Fruit fly (Drosophila melanogaster) whole organism, embryonic: ENCODE results near the gene amn.

Experiments used
- Adf1 ChIP-seq: fragments of 200-800 bp; sonication (Bioruptor generic); IDR thresholded peaks from 2 replicates; pipeline ENCODE4 v1.3.6; 2022; ENCODE audit warnings: missing biosample characterization, missing genetic modification characterization
- Atf3 ChIP-seq: fragments of 200-800 bp; sonication (Bioruptor generic); optimal IDR thresholded peaks from 3 replicates; lab custom pipeline; 2016; ENCODE audit warnings: missing biosample characterization, missing genetic modification characterization
- CG10209 ChIP-seq: fragments of 200-800 bp; sonication (Bioruptor generic); optimal IDR thresholded peaks from 3 replicates; lab custom pipeline; 2017; ENCODE audit warnings: missing biosample characterization, mild to moderate bottlenecking, missing genetic modification characterization, missing genetic modification reagents
- CG10267 ChIP-seq: fragments of 200-800 bp; sonication (Bioruptor generic); optimal IDR thresholded peaks from 2 replicates; lab custom pipeline; 2018; ENCODE audit warnings: missing biosample characterization, mild to moderate bottlenecking, missing genetic modification characterization, moderate library complexity
- CG10959 ChIP-seq: fragments of 200-800 bp; sonication (Bioruptor generic); IDR thresholded peaks from 2 replicates; pipeline ENCODE4 v1.3.6; 2022; ENCODE audit warnings: missing biosample characterization, missing genetic modification characterization
- CG12155 ChIP-seq: fragments of 200-800 bp; sonication (Bioruptor generic); optimal IDR thresholded peaks from 3 replicates; lab custom pipeline; 2016; ENCODE audit warnings: missing biosample characterization, missing genetic modification characterization
- CG12299 ChIP-seq: fragments of 200-800 bp; sonication (Bioruptor generic); optimal IDR thresholded peaks from 2 replicates; lab custom pipeline; 2018; ENCODE audit warnings: missing biosample characterization, mild to moderate bottlenecking, missing genetic modification characterization
- CG12744 ChIP-seq: fragments of 200-800 bp; sonication (Bioruptor generic); optimal IDR thresholded peaks from 2 replicates; lab custom pipeline; 2016; ENCODE audit warnings: missing biosample characterization, missing genetic modification characterization
- CG12942 ChIP-seq: fragments of 200-800 bp; sonication (Bioruptor generic); optimal IDR thresholded peaks from 3 replicates; lab custom pipeline; 2016; ENCODE audit warnings: missing biosample characterization, missing genetic modification characterization
- CG1602 ChIP-seq: fragments of 200-800 bp; sonication (Bioruptor generic); optimal IDR thresholded peaks from 3 replicates; lab custom pipeline; 2016; ENCODE audit warnings: missing biosample characterization, missing genetic modification characterization
- CG16779 ChIP-seq: fragments of 200-800 bp; sonication (Bioruptor generic); IDR thresholded peaks from 2 replicates; pipeline ENCODE4 v1.3.6; 2022; ENCODE audit warnings: missing biosample characterization, missing genetic modification characterization
- CG17186 ChIP-seq: fragments of 200-800 bp; sonication (Bioruptor generic); optimal IDR thresholded peaks from 3 replicates; lab custom pipeline; 2017; ENCODE audit warnings: missing biosample characterization, missing genetic modification reagents, missing genetic modification characterization
- CG17359 ChIP-seq: fragments of 200-800 bp; sonication (Bioruptor generic); optimal IDR thresholded peaks from 3 replicates; lab custom pipeline; 2018; ENCODE audit warnings: missing biosample characterization, mild to moderate bottlenecking, missing genetic modification characterization, moderate library complexity
- CG31388 ChIP-seq: fragments of 200-800 bp; sonication (Bioruptor generic); optimal IDR thresholded peaks from 2 replicates; lab custom pipeline; 2016; ENCODE audit warnings: missing biosample characterization, missing genetic modification characterization
- CG3163 ChIP-seq: fragments of 200-800 bp; sonication (Bioruptor generic); optimal IDR thresholded peaks from 3 replicates; lab custom pipeline; 2016; ENCODE audit warnings: missing biosample characterization, missing genetic modification characterization
- CG32532 ChIP-seq: fragments of 200-800 bp; sonication (Bioruptor generic); IDR thresholded peaks from 2 replicates; pipeline ENCODE4 v1.3.6; 2022; ENCODE audit warnings: missing biosample characterization, missing genetic modification characterization
- CG34376 ChIP-seq: fragments of 200-800 bp; sonication (Bioruptor generic); optimal IDR thresholded peaks from 2 replicates; lab custom pipeline; 2018; ENCODE audit warnings: missing biosample characterization, mild to moderate bottlenecking, missing genetic modification characterization
- CG4282 ChIP-seq: fragments of 200-800 bp; sonication (Bioruptor generic); optimal IDR thresholded peaks from 2 replicates; lab custom pipeline; 2016; ENCODE audit warnings: missing biosample characterization, missing genetic modification characterization
- CG43689 ChIP-seq: fragments of 200-800 bp; sonication (Bioruptor generic); IDR thresholded peaks from 2 replicates; pipeline ENCODE4 v1.3.6; 2022; ENCODE audit warnings: missing biosample characterization, missing genetic modification characterization
- CG4730 ChIP-seq: fragments of 200-800 bp; sonication (Bioruptor generic); IDR thresholded peaks from 2 replicates; pipeline ENCODE4 v1.3.6; 2022; ENCODE audit warnings: missing biosample characterization, missing genetic modification characterization
- CG5180 ChIP-seq: fragments of 200-800 bp; sonication (Bioruptor generic); optimal IDR thresholded peaks from 3 replicates; lab custom pipeline; 2017; ENCODE audit warnings: missing biosample characterization, missing genetic modification characterization, mild to moderate bottlenecking, moderate library complexity, missing genetic modification reagents
- CG6175 ChIP-seq: fragments of 200-800 bp; sonication (Bioruptor generic); IDR thresholded peaks from 3 replicates; pipeline ENCODE4 v1.3.6; 2022; ENCODE audit warnings: missing biosample characterization, missing genetic modification characterization
- CG7372 ChIP-seq: fragments of 200-800 bp; sonication (Bioruptor generic); IDR thresholded peaks from 2 replicates; pipeline ENCODE4 v1.3.6; 2022; ENCODE audit warnings: missing biosample characterization, missing genetic modification characterization
- CG7745 ChIP-seq: fragments of 200-800 bp; sonication (Bioruptor generic); optimal IDR thresholded peaks from 2 replicates; lab custom pipeline; 2018; ENCODE audit warnings: missing biosample characterization, mild to moderate bottlenecking, missing genetic modification characterization, moderate library complexity
- CG7963 ChIP-seq: fragments of 200-800 bp; sonication (Bioruptor generic); IDR thresholded peaks from 3 replicates; pipeline ENCODE4 v1.3.6; 2022; ENCODE audit warnings: missing biosample characterization, missing genetic modification characterization; ENCODE audit not compliant: partially characterized antibody
- CG8765 ChIP-seq: fragments of 200-800 bp; sonication (Bioruptor generic); IDR thresholded peaks from 2 replicates; pipeline ENCODE4 v1.3.6; 2022; ENCODE audit warnings: missing biosample characterization, missing genetic modification characterization
- CG9932 ChIP-seq: fragments of 200-800 bp; sonication (Bioruptor generic); IDR thresholded peaks from 2 replicates; pipeline ENCODE4 v1.3.6; 2022; ENCODE audit warnings: missing biosample characterization, missing genetic modification characterization
- CoRest ChIP-seq: fragments of 200-800 bp; sonication (Bioruptor generic); optimal IDR thresholded peaks from 3 replicates; lab custom pipeline; 2018; ENCODE audit warnings: missing biosample characterization, mild to moderate bottlenecking, missing genetic modification characterization, moderate library complexity
- Ets65A ChIP-seq: fragments of 200-800 bp; sonication (Bioruptor generic); peaks from one replicate; lab custom pipeline; 2016; ENCODE audit warnings: missing biosample characterization, missing genetic modification characterization
- Gsc ChIP-seq: fragments of 200-800 bp; sonication (Bioruptor generic); IDR thresholded peaks from 2 replicates; pipeline ENCODE4 v1.3.6; 2022; ENCODE audit warnings: missing biosample characterization, missing genetic modification characterization
- Jarid2 ChIP-seq: fragments of 200-800 bp; sonication (Bioruptor generic); optimal IDR thresholded peaks from 3 replicates; lab custom pipeline; 2017; ENCODE audit warnings: mild to moderate bottlenecking, missing biosample characterization, missing genetic modification reagents, missing genetic modification characterization
- Mes4 ChIP-seq: fragments of 200-800 bp; sonication (Bioruptor generic); optimal IDR thresholded peaks from 2 replicates; lab custom pipeline; 2016; ENCODE audit warnings: missing biosample characterization, missing genetic modification characterization
- NFAT ChIP-seq: fragments of 200-800 bp; sonication (Bioruptor generic); IDR thresholded peaks from 2 replicates; pipeline ENCODE4 v1.3.6; 2022; ENCODE audit warnings: missing biosample characterization, missing genetic modification characterization
- Poxn ChIP-seq: fragments of 200-800 bp; sonication (Bioruptor generic); IDR thresholded peaks from 2 replicates; pipeline ENCODE4 v1.3.6; 2022; ENCODE audit warnings: missing biosample characterization, missing genetic modification characterization
- Ptx1 ChIP-seq: fragments of 200-800 bp; sonication (Bioruptor generic); IDR thresholded peaks from 2 replicates; pipeline ENCODE4 v1.3.6; 2022; ENCODE audit warnings: missing biosample characterization, missing genetic modification characterization
- ase ChIP-seq: fragments of 200-800 bp; sonication (Bioruptor generic); IDR thresholded peaks from 3 replicates; pipeline ENCODE4 v1.3.6; 2022; ENCODE audit warnings: missing biosample characterization, missing genetic modification characterization
- dimm ChIP-seq: fragments of 200-800 bp; sonication (Bioruptor generic); IDR thresholded peaks from 2 replicates; pipeline ENCODE4 v1.3.6; 2022; ENCODE audit warnings: missing biosample characterization, missing genetic modification characterization
- fd102C ChIP-seq: fragments of 200-800 bp; sonication (Bioruptor generic); optimal IDR thresholded peaks from 2 replicates; lab custom pipeline; 2018; ENCODE audit warnings: missing biosample characterization, mild to moderate bottlenecking, missing genetic modification characterization, moderate library complexity
- gcm ChIP-seq: fragments of 200-800 bp; sonication (Bioruptor generic); optimal IDR thresholded peaks from 2 replicates; lab custom pipeline; 2019; ENCODE audit warnings: missing biosample characterization, mild to moderate bottlenecking, missing genetic modification characterization, moderate library complexity
- onecut ChIP-seq: fragments of 200-800 bp; sonication (Bioruptor generic); IDR thresholded peaks from 2 replicates; pipeline ENCODE4 v1.3.6; 2022; ENCODE audit warnings: missing biosample characterization, missing genetic modification characterization
- phol ChIP-seq: fragments of 200-800 bp; sonication (Bioruptor generic); optimal IDR thresholded peaks from 3 replicates; lab custom pipeline; 2018; ENCODE audit warnings: missing biosample characterization, mild to moderate bottlenecking, missing genetic modification characterization, moderate library complexity
- pros ChIP-seq: fragments of 200-800 bp; sonication (Bioruptor generic); optimal IDR thresholded peaks from 3 replicates; lab custom pipeline; 2019; ENCODE audit warnings: missing biosample characterization, mild to moderate bottlenecking, missing genetic modification characterization, moderate library complexity
- ro ChIP-seq: fragments of 200-800 bp; sonication (Bioruptor generic); IDR thresholded peaks from 2 replicates; pipeline ENCODE4 v1.3.6; 2022; ENCODE audit warnings: missing biosample characterization, missing genetic modification characterization
- salm ChIP-seq: fragments of 200-800 bp; sonication (Bioruptor generic); optimal IDR thresholded peaks from 2 replicates; lab custom pipeline; 2018; ENCODE audit warnings: missing biosample characterization, mild to moderate bottlenecking, missing genetic modification characterization
- sens-2 ChIP-seq: fragments of 200-800 bp; sonication (Bioruptor generic); IDR thresholded peaks from 2 replicates; pipeline ENCODE4 v1.3.6; 2022; ENCODE audit warnings: missing biosample characterization, missing genetic modification characterization
- sqz ChIP-seq: fragments of 200-800 bp; sonication (Bioruptor generic); optimal IDR thresholded peaks from 3 replicates; lab custom pipeline; 2018; ENCODE audit warnings: missing biosample characterization, mild to moderate bottlenecking, missing genetic modification characterization
- tna ChIP-seq: fragments of 200-800 bp; sonication (Bioruptor generic); IDR thresholded peaks from 2 replicates; pipeline ENCODE4 v1.3.6; 2022; ENCODE audit warnings: missing biosample characterization, missing genetic modification characterization; ENCODE audit not compliant: partially characterized antibody
- tup ChIP-seq: fragments of 200-800 bp; sonication (Bioruptor generic); optimal IDR thresholded peaks from 2 replicates; lab custom pipeline; 2016; ENCODE audit warnings: missing biosample characterization, mild to moderate bottlenecking, missing genetic modification characterization, moderate library complexity
- zen ChIP-seq: fragments of 200-800 bp; sonication (Bioruptor generic); optimal IDR thresholded peaks from 3 replicates; lab custom pipeline; 2018; ENCODE audit warnings: missing biosample characterization, mild to moderate bottlenecking, missing genetic modification characterization, moderate library complexity
- zen2 ChIP-seq: fragments of 200-800 bp; sonication (Bioruptor generic); IDR thresholded peaks from 3 replicates; pipeline ENCODE4 v1.3.6; 2022; ENCODE audit warnings: missing biosample characterization, missing genetic modification characterization; ENCODE audit not compliant: partially characterized antibody

Gene amn

dm6 chrX:19848342-19848793 is 41.5 kb downstream of the amn start (continued):
- TF ChIP-seq gcm (GFP tag; lab: Kevin White, UChicago), result peak; percentile 40
- peak; percentile 99 for TF ChIP-seq CG5180 (GFP tag; lab: Kevin White, UChicago)
- 0 out of 2 replicates have a peak, but pooled peaks have one; percentile 49 for TF ChIP-seq sens-2
- no peak for TF ChIP-seq Gsc
- TF ChIP-seq CG10959 (GFP tag; lab: Robert Waterston, UW), result peak; percentile 43; the same call in 1 of the 2 replicates
- peak; percentile 76 for TF ChIP-seq Ptx1 (GFP tag; lab: Robert Waterston, UW)
- peak; percentile 28 for TF ChIP-seq CG17186 (GFP tag; lab: Kevin White, UChicago)
- no peak for TF ChIP-seq sqz
- TF ChIP-seq onecut (GFP tag; lab: Robert Waterston, UW), result no peak; the same call in none of the 2 replicates
- TF ChIP-seq Ets65A, result peak; percentile 98
- peak; percentile 27 for TF ChIP-seq CG34376
- TF ChIP-seq CG9932 (GFP tag; lab: Robert Waterston, UW), result peak; percentile 59; the same call in 1 of the 2 replicates
- TF ChIP-seq CG4282 (GFP tag; lab: Kevin White, UChicago), result peak; percentile 51
- TF ChIP-seq CG31388 (GFP tag; lab: Kevin White, UChicago), result peak; percentile 4
- peak; percentile 46 for TF ChIP-seq CG12155 (GFP tag; lab: Kevin White, UChicago)
- peak; percentile 52 for TF ChIP-seq CoRest (tag; lab: Kevin White, UChicago)
- TF ChIP-seq Jarid2, result peak; percentile 93
- no peak for TF ChIP-seq fd102C
- TF ChIP-seq CG7372 (GFP tag; lab: Robert Waterston, UW), result peak; percentile 69
- peak; percentile 58 for TF ChIP-seq CG12744
- TF ChIP-seq CG17359, result peak; percentile 66
- TF ChIP-seq dimm, result no peak
- peak; percentile 83 for TF ChIP-seq CG32532
- peak; percentile 70 for TF ChIP-seq NFAT
- peak; percentile 64 for TF ChIP-seq CG10209 (GFP tag; lab: Kevin White, UChicago)
- no peak for TF ChIP-seq CG7745
- TF ChIP-seq CG10267 (tag; lab: Kevin White, UChicago), result peak; percentile 47
- no peak for TF ChIP-seq CG7963 (GFP tag; lab: Robert Waterston, UW)
- peak; percentile 71 for TF ChIP-seq Atf3 (GFP tag; lab: Kevin White, UChicago)
- TF ChIP-seq CG1602, result peak; percentile 60
- TF ChIP-seq tup (GFP tag; lab: Kevin White, UChicago), result peak; percentile 35
- peak; percentile 49 for TF ChIP-seq CG3163 (GFP tag; lab: Kevin White, UChicago)
- TF ChIP-seq zen (tag; lab: Kevin White, UChicago), result peak; percentile 61
- TF ChIP-seq tna (GFP tag; lab: Robert Waterston, UW), result peak; percentile 42; the same call in 1 of the 2 replicates
- TF ChIP-seq zen2 (GFP tag; lab: Robert Waterston, UW), result peak; percentile 72
- TF ChIP-seq salm (tag; lab: Kevin White, UChicago), result no peak
- 0 out of 2 replicates have a peak, but pooled peaks have one; percentile 9 for TF ChIP-seq ro (GFP tag; lab: Robert Waterston, UW)
- peak; percentile 33; the same call in 1 of the 2 replicates for TF ChIP-seq CG16779 (GFP tag; lab: Robert Waterston, UW)
- no peak for TF ChIP-seq Poxn (GFP tag; lab: Robert Waterston, UW)
- peak; percentile 66 for TF ChIP-seq CG6175 (GFP tag; lab: Robert Waterston, UW)
- TF ChIP-seq CG12942 (GFP tag; lab: Kevin White, UChicago), result peak; percentile 64
- peak; percentile 60 for TF ChIP-seq Adf1
- peak; percentile 34; the same call in 1 of the 2 replicates for TF ChIP-seq CG43689 (GFP tag; lab: Robert Waterston, UW)
- peak; percentile 65 for TF ChIP-seq Mes4
- peak; percentile 49 for TF ChIP-seq CG4730 (GFP tag; lab: Robert Waterston, UW)
- TF ChIP-seq ase, result peak; percentile 69
- no peak for TF ChIP-seq CG8765
- peak; percentile 70 for TF ChIP-seq phol (tag; lab: Kevin White, UChicago)
- TF ChIP-seq CG12299, result peak; percentile 8
- TF ChIP-seq pros (GFP tag; lab: Kevin White, UChicago), result peak; percentile 29
